Worm (Caenorhabditis elegans): ENCODE measurements around the gene T24C4.3.

DNA sequence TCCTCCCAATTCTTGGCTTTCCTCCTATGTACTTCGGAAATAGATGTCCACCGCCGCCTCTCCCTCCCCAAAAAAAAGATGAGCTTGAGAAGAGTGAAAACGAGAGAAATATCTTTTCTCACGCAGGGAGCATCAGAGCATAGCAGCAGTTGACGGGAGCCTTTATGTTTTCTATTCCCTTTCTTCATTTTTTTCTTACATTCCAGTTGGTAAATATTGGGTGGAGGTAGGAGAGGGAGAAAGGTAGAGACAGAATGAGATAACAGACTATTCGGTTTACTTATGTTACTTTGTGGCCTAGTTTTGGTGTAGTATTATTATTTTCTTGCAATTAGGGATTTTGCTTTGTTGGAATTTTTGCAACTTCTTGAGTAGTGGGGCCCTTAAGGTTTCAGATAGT is 27.7 kb downstream of the T24C4.3 start:
- TF ChIP-seq flt-1 (GFP tag; IDR thresholded peaks at IDR 0.05) (no peak), cog-1 (tag; optimal IDR thresholded peaks at IDR 0.05) (no peak), klf-2 (GFP tag; conservative IDR thresholded peaks at IDR 0.05) (no peak), ztf-29 (GFP tag; IDR thresholded peaks at IDR 0.05) (no peak), ref-1 (GFP tag; conservative IDR thresholded peaks at IDR 0.05) (no peak), tab-1 (GFP tag; IDR thresholded peaks at IDR 0.05) (no peak), T22C8.4 (GFP tag; IDR thresholded peaks at IDR 0.05) (no peak)

Measured in whole organism, midembryonic.